Worm (Caenorhabditis elegans) whole organism, L4/young adult: ENCODE data around the gene sra-13.

Source experiments
- dao-5 ChIP-seq: sonication (generic microtip); optimal IDR thresholded peaks from 2 replicates; lab custom pipeline; 2016; ENCODE audit warnings: missing genotype, missing genetic modification characterization, moderate library complexity, missing compliant biosample characterization
- him-1 ChIP-seq: sonication (generic microtip); optimal IDR thresholded peaks from 2 replicates; lab custom pipeline; 2016; ENCODE audit warnings: missing genotype, missing genetic modification reagents, missing genetic modification characterization, missing compliant biosample characterization

DNA sequence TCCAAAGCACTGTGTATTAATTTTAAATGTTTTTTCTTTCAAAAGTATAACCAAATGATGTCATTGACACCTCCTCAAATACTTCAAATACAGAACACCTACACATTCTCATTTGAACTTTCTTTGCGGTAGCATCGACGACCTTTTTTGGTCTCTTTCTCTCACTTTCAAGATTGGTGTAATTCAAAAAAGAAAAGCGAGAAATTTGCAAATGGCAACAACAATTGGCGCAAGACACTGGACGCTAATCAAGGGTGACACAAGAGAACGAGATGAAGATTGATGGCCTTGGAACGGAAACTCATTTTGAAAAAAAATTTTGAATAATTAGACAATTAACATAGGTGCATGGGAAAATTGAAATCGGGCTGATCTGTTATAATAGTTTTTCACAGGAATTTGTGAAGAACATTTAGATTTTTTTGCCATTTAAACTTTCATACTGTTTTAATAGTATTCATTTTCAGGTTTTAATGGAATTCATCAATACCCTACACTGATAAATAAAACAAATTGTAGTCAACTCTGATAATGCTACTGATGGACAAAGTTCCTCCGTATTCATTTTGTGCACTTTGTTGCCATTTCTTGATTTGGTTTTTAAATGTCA, 9.7 kb downstream of the sra-13 start, which contains the start of gene fdgt-2:
- TF ChIP-seq him-1 (tag; lab: Kevin White, UChicago) (no peak), dao-5 (tag; lab: Kevin White, UChicago) (no peak)
